Worm (Caenorhabditis elegans): ENCODE measurements around the gene nuaf-3.

The nuaf-3 gene

DNA sequence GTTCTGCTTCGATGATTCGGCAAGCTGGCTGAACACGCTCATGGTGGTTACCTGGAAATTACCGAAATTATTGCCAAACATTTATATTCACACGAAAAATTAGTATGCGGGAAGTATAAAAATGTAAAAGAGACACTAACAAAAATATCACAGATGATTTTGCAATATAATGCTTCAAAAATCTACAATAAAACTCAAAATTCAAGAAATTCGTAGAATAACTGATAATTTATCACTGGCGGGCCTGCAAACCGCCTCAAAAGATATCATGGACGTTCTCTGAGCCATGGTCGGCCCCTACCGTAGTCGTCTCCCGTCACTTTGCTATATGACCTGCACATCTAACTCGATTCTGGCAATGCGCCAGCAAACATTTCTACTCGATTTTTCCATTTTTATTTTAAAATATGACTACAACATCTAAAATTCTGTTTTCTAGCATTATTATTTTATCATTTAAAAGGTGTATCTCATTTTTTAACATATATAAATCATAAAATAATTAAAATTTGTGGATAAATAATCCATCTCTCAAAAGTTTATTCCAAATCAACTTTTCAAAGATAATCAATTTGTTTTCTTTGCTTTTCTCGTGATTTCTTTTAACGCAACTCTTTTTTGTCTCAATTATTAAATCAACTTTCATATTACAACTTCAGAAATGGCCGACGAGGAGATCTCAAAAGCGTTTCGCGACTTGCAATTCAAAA lies 34.5 kb upstream of the nuaf-3 start, which contains the start of the genes F01G4.6 and pfd-1 (continued):
- TF ChIP-seq snpc-4 (tag; optimal IDR thresholded peaks at IDR 0.05) (no peak), hif-1 (tag; optimal IDR thresholded peaks at IDR 0.05) (peak; percentile 29 to 89), tra-1 (GFP tag; IDR thresholded peaks at IDR 0.05) (0 out of 2 replicates have a peak, but pooled peaks have one; percentile 11), ztf-11 (tag; optimal IDR thresholded peaks at IDR 0.05) (no peak), Y5F2A.4 (GFP tag; optimal IDR thresholded peaks at IDR 0.05) (no peak), zag-1 (tag; optimal IDR thresholded peaks at IDR 0.05) (peak; percentile 84), gei-8 (GFP tag; optimal IDR thresholded peaks at IDR 0.05) (peak; percentile 45), arid-1 (GFP tag; conservative IDR thresholded peaks at IDR 0.05) (peak; percentile 91), nhr-28 (tag; optimal IDR thresholded peaks at IDR 0.05) (peak; percentile 87), lin-1 (GFP tag; IDR thresholded peaks at IDR 0.05) (peak; percentile 90), dve-1 (tag; optimal IDR thresholded peaks at IDR 0.05; ENCODE audit: insufficient read depth) (peak; percentile 99), nhr-25 (tag; optimal IDR thresholded peaks at IDR 0.05; ENCODE audit: borderline replicate concordance, insufficient read depth) (peak; percentile 80), hlh-11 (tag; optimal IDR thresholded peaks at IDR 0.05) (peak; percentile 92), set-16 (GFP tag; IDR thresholded peaks at IDR 0.05) (peak; percentile 18; the same call in 1 of the 2 replicates), nhr-77 (tag; optimal IDR thresholded peaks at IDR 0.05) (peak; percentile 94), lin-13 (GFP tag; optimal IDR thresholded peaks at IDR 0.05) (peak; percentile 85), duxl-1 (tag; optimal IDR thresholded peaks at IDR 0.05; ENCODE audit: poor library complexity) (peak; percentile 76), mdl-1 (tag; optimal IDR thresholded peaks at IDR 0.05) (peak in 1 of 2 experiments; percentile 60), nhr-41 (GFP tag; IDR thresholded peaks at IDR 0.05) (no peak), nhr-102 (tag; optimal IDR thresholded peaks at IDR 0.05) (peak; percentile 83), nhr-42 (GFP tag; IDR thresholded peaks at IDR 0.05) (0 out of 2 replicates have a peak, but pooled peaks have one; percentile 11), ZK337.2 (GFP tag; IDR thresholded peaks at IDR 0.05) (no peak), lim-7 (GFP tag; IDR thresholded peaks at IDR 0.05) (no peak), nhr-76 (tag; optimal IDR thresholded peaks at IDR 0.05) (peak; percentile 53), mep-1 (tag; optimal IDR thresholded peaks at IDR 0.05) (peak; percentile 96), ceh-32 (tag; optimal IDR thresholded peaks at IDR 0.05; ENCODE audit: poor library complexity) (no peak), T26A8.4 (GFP tag; IDR thresholded peaks at IDR 0.05) (peak; percentile 89), tag-97 (GFP tag; IDR thresholded peaks at IDR 0.05) (no peak), lin-29 (GFP tag; IDR thresholded peaks at IDR 0.05) (peak; percentile 71; the same call in 1 of the 2 replicates), mxl-3 (GFP tag; optimal IDR thresholded peaks at IDR 0.05) (peak; percentile 48), ceh-20 (GFP tag; IDR thresholded peaks at IDR 0.05) (peak; percentile 89), nhr-6 (tag; optimal IDR thresholded peaks at IDR 0.05) (peak; percentile 92), unc-62 (GFP tag; optimal IDR thresholded peaks at IDR 0.05 in 1 of 2) (peak in 1 of 2 experiments; percentile 21), unc-62 (tag; optimal IDR thresholded peaks at IDR 0.05) (no peak), nhr-111 (GFP tag; optimal IDR thresholded peaks at IDR 0.05) (no peak), dmd-6 (GFP tag; IDR thresholded peaks at IDR 0.05) (peak; percentile 90), F10B5.3 (tag; optimal IDR thresholded peaks at IDR 0.05) (peak; percentile 33), R02D3.7 (tag; optimal IDR thresholded peaks at IDR 0.05) (no peak), ces-1 (GFP tag; optimal IDR thresholded peaks at IDR 0.05) (peak; percentile 24)

DNA sequence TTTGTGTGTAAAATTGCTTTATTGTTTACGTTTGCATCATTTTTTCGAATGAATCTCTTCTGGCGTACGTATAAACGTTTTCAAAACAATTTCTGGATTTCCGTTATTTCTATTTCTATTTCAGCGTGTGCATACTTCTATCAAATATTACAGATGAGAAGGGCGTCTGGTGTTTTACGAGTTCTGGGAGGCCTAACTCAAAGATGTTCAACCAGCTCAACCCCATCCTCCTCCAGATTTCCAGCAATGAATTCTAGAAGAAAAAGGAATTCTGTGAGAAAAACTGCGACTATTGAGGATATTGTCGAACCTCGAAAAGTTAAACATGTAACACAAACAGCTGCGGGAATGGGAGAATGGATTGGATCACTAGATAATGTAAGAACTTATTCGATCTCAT lies 33.2 kb upstream of the nuaf-3 start, which contains the start of gene C08F8.2:
Gene C08F8.2, plus strand, starts transcription at position 154 of the 400 bp plus-strand sequence.
- TF ChIP-seq nhr-102 (tag; optimal IDR thresholded peaks at IDR 0.05), result no peak
- TF ChIP-seq F49E8.2 (tag; optimal IDR thresholded peaks at IDR 0.05; ENCODE audit: borderline replicate concordance), result no peak
- peak in 1 of 2 experiments; percentile 25 for TF ChIP-seq unc-62 (GFP tag; optimal IDR thresholded peaks at IDR 0.05 in 1 of 2)
- no peak for TF ChIP-seq unc-62 (tag; optimal IDR thresholded peaks at IDR 0.05)
- no peak for TF ChIP-seq daf-16 (GFP tag; optimal IDR thresholded peaks at IDR 0.05)
- TF ChIP-seq daf-16 (tag; optimal IDR thresholded peaks at IDR 0.05), result no peak
- TF ChIP-seq arid-1 (GFP tag; conservative IDR thresholded peaks at IDR 0.05), result no peak
- no peak for TF ChIP-seq ztf-7 (tag; optimal IDR thresholded peaks at IDR 0.05)
- no peak for TF ChIP-seq mxl-2 (GFP tag; conservative IDR thresholded peaks at IDR 0.05)
- no peak for TF ChIP-seq zip-2 (tag; optimal IDR thresholded peaks at IDR 0.05)
- TF ChIP-seq ama-1 (optimal IDR thresholded peaks at IDR 0.05), result peak; percentile 67
- TF ChIP-seq ces-1 (GFP tag; optimal IDR thresholded peaks at IDR 0.05), result no peak
- no peak for TF ChIP-seq hmg-1.1 (GFP tag; IDR thresholded peaks at IDR 0.05)
- TF ChIP-seq zfp-3 (GFP tag; conservative IDR thresholded peaks at IDR 0.05), result 0 out of 2 replicates have a peak, but pooled peaks have one; percentile 59
